Worm (Caenorhabditis elegans): Measurements from ENCODE around the gene dmd-4.
A peak's percentile ranks its signal among the peaks of the same experiment; 100 is the strongest.

The dmd-4 gene

ce11 chrX:14900487-14900886 lies 38.8 kb upstream of the dmd-4 start:
- no peak for TF ChIP-seq lin-39 (tag; optimal IDR thresholded peaks at IDR 0.05)
- peak in 1 of 6 experiments; percentile 54 for TF ChIP-seq elt-3 (tag; optimal IDR thresholded peaks at IDR 0.05)

ce11 chrX:14898205-14898604 lies 36.6 kb upstream of the dmd-4 start, which contains the start of gene lips-8:
Gene lips-8 (plus strand): TSS chrX:14898505.
- TF ChIP-seq blmp-1 (tag; optimal IDR thresholded peaks at IDR 0.05), result peak; percentile 6
- TF ChIP-seq ceh-90 (tag; optimal IDR thresholded peaks at IDR 0.05), result no peak

- TF ChIP-seq unc-30 (tag; optimal IDR thresholded peaks at IDR 0.05) (no peak), fkh-8 (tag; optimal IDR thresholded peaks at IDR 0.05) (no peak), efl-1 (optimal IDR thresholded peaks at IDR 0.05) (no peak), efl-1 (GFP tag; optimal IDR thresholded peaks at IDR 0.05 in 1 of 2) (peak in 1 of 2 experiments; percentile 3), tbx-2 (tag; optimal IDR thresholded peaks at IDR 0.05) (no peak), mef-2 (tag; optimal IDR thresholded peaks at IDR 0.05) (no peak), ceh-90 (tag; optimal IDR thresholded peaks at IDR 0.05) (no peak), mep-1 (tag; optimal IDR thresholded peaks at IDR 0.05) (no peak), egl-27 (tag; optimal IDR thresholded peaks at IDR 0.05) (no peak), snpc-4 (tag; optimal IDR thresholded peaks at IDR 0.05) (peak; percentile 49), ztf-4 (tag; optimal IDR thresholded peaks at IDR 0.05) (no peak), nhr-19 (GFP tag; conservative IDR thresholded peaks at IDR 0.05) (no peak), sox-4 (tag; optimal IDR thresholded peaks at IDR 0.05) (no peak), lin-13 (GFP tag; optimal IDR thresholded peaks at IDR 0.05) (no peak), C04F5.9 (tag; optimal IDR thresholded peaks at IDR 0.05) (no peak), fos-1 (tag; optimal IDR thresholded peaks at IDR 0.05) (no peak), aha-1 (tag; optimal IDR thresholded peaks at IDR 0.05) (no peak)
Measured at ce11 chrX:14897192-14897591, 35.5 kb upstream of the dmd-4 start.

ce11 chrX:14894845-14895244 lies 33.2 kb upstream of the dmd-4 start, which contains the start of gene nac-1:
Gene nac-1 (plus strand): TSS chrX:14895145.
- TF ChIP-seq nhr-20 (tag; optimal IDR thresholded peaks at IDR 0.05) (no peak), lin-35 (GFP tag; optimal IDR thresholded peaks at IDR 0.05) (no peak), alr-1 (tag; optimal IDR thresholded peaks at IDR 0.05; ENCODE audit: borderline replicate concordance) (no peak), ceh-82 (tag; optimal IDR thresholded peaks at IDR 0.05) (no peak), elt-3 (tag; optimal IDR thresholded peaks at IDR 0.05) (no peak), nhr-237 (tag; optimal IDR thresholded peaks at IDR 0.05) (no peak), ceh-88 (GFP tag; IDR thresholded peaks at IDR 0.05) (no peak), lir-3 (tag; optimal IDR thresholded peaks at IDR 0.05; ENCODE audit: poor library complexity) (no peak), sup-37 (GFP tag; optimal IDR thresholded peaks at IDR 0.05) (no peak), nhr-47 (tag; optimal IDR thresholded peaks at IDR 0.05) (no peak), ama-1 (optimal IDR thresholded peaks at IDR 0.05) (no peak), fkh-8 (tag; optimal IDR thresholded peaks at IDR 0.05) (no peak), ces-1 (GFP tag; optimal IDR thresholded peaks at IDR 0.05) (no peak), zip-4 (GFP tag; optimal IDR thresholded peaks at IDR 0.05) (no peak), fos-1 (tag; optimal IDR thresholded peaks at IDR 0.05) (no peak)

ce11 chrX:14894380-14894779 lies 32.7 kb upstream of the dmd-4 start:
- TF ChIP-seq ces-1 (GFP tag; optimal IDR thresholded peaks at IDR 0.05) (no peak), C34B4.2 (tag; optimal IDR thresholded peaks at IDR 0.05) (no peak), snpc-4 (tag; optimal IDR thresholded peaks at IDR 0.05) (no peak), zip-4 (GFP tag; optimal IDR thresholded peaks at IDR 0.05) (no peak), lsy-2 (tag; optimal IDR thresholded peaks at IDR 0.05) (peak in 1 of 2 experiments; percentile 12), blmp-1 (tag; optimal IDR thresholded peaks at IDR 0.05) (peak; percentile 50), lin-39 (tag; optimal IDR thresholded peaks at IDR 0.05) (no peak), fkh-4 (tag; optimal IDR thresholded peaks at IDR 0.05; ENCODE audit: borderline replicate concordance) (no peak), ama-1 (optimal IDR thresholded peaks at IDR 0.05) (no peak), tbx-2 (tag; optimal IDR thresholded peaks at IDR 0.05) (peak; percentile 56), ceh-63 (GFP tag; optimal IDR thresholded peaks at IDR 0.05) (no peak), nhr-84 (tag; optimal IDR thresholded peaks at IDR 0.05) (no peak), lir-3 (tag; optimal IDR thresholded peaks at IDR 0.05; ENCODE audit: poor library complexity) (peak; percentile 29), hlh-4 (tag; optimal IDR thresholded peaks at IDR 0.05) (no peak), efl-3 (GFP tag; optimal IDR thresholded peaks at IDR 0.05) (no peak), nhr-28 (tag; optimal IDR thresholded peaks at IDR 0.05) (no peak), mep-1 (tag; optimal IDR thresholded peaks at IDR 0.05) (no peak), elt-3 (tag; optimal IDR thresholded peaks at IDR 0.05) (peak in 2 of 6 experiments; percentile 73 to 78), grh-1 (GFP tag; IDR thresholded peaks at IDR 0.05) (no peak), nhr-237 (tag; optimal IDR thresholded peaks at IDR 0.05) (no peak), mdl-1 (tag; optimal IDR thresholded peaks at IDR 0.05) (peak in 1 of 2 experiments; percentile 37), egl-13 (tag; optimal IDR thresholded peaks at IDR 0.05) (no peak), vab-15 (tag; optimal IDR thresholded peaks at IDR 0.05) (no peak), Y116A8C.19 (tag; optimal IDR thresholded peaks at IDR 0.05; ENCODE audit: borderline replicate concordance) (no peak)
